Worm (Caenorhabditis elegans): ENCODE data around the gene C33E10.1.

C33E10.1 gene

ce11 chrX:17336354-17336753, 31.3 kb downstream of the C33E10.1 start, which contains the start of gene C53C11.2:
Gene C53C11.2, plus strand, starts transcription at chrX:17336637.
- TF ChIP-seq dve-1 (tag; optimal IDR thresholded peaks at IDR 0.05; ENCODE audit: insufficient read depth) = peak; percentile 23
- no peak for TF ChIP-seq unc-39 (tag; optimal IDR thresholded peaks at IDR 0.05)
- no peak for TF ChIP-seq madf-5 (GFP tag; IDR thresholded peaks at IDR 0.05)
- TF ChIP-seq daf-16 (GFP tag; optimal IDR thresholded peaks at IDR 0.05) = no peak
- peak; percentile 79 for TF ChIP-seq daf-16 (tag; optimal IDR thresholded peaks at IDR 0.05)
- peak; percentile 24 for TF ChIP-seq nhr-28 (tag; optimal IDR thresholded peaks at IDR 0.05)
- TF ChIP-seq pqm-1 (tag; optimal IDR thresholded peaks at IDR 0.05) = peak; percentile 69

ce11 chrX:17338944-17339343, 33.9 kb downstream of the C33E10.1 start:
- TF ChIP-seq lim-7 (GFP tag; IDR thresholded peaks at IDR 0.05) (no peak), nhr-102 (tag; optimal IDR thresholded peaks at IDR 0.05) (no peak), skn-1 (tag; optimal IDR thresholded peaks at IDR 0.05) (no peak), hmg-1.1 (GFP tag; IDR thresholded peaks at IDR 0.05) (no peak), dmd-6 (GFP tag; IDR thresholded peaks at IDR 0.05) (no peak), F49E8.2 (tag; optimal IDR thresholded peaks at IDR 0.05; ENCODE audit: borderline replicate concordance) (no peak), daf-16 (GFP tag; optimal IDR thresholded peaks at IDR 0.05) (no peak), daf-16 (tag; optimal IDR thresholded peaks at IDR 0.05) (no peak), ama-1 (optimal IDR thresholded peaks at IDR 0.05) (no peak), snpc-4 (tag; optimal IDR thresholded peaks at IDR 0.05) (no peak), T20F7.1 (GFP tag; optimal IDR thresholded peaks at IDR 0.05) (no peak), php-3 (GFP tag; IDR thresholded peaks at IDR 0.05) (no peak), egl-43 (GFP tag; IDR thresholded peaks at IDR 0.05) (no peak), zip-11 (GFP tag; IDR thresholded peaks at IDR 0.05) (no peak), zip-2 (tag; optimal IDR thresholded peaks at IDR 0.05) (no peak), mep-1 (tag; optimal IDR thresholded peaks at IDR 0.05) (no peak), dmd-9 (GFP tag; IDR thresholded peaks at IDR 0.05) (no peak), nhr-48 (tag; optimal IDR thresholded peaks at IDR 0.05) (no peak), ztf-7 (tag; optimal IDR thresholded peaks at IDR 0.05) (no peak)

ce11 chrX:17340484-17340883, 35.5 kb downstream of the C33E10.1 start, which contains the start of gene C53C11.1:
Gene C53C11.1, plus strand, starts transcription at chrX:17340784.
- TF ChIP-seq sdz-12 (GFP tag; optimal IDR thresholded peaks at IDR 0.05) (no peak), duxl-1 (tag; optimal IDR thresholded peaks at IDR 0.05; ENCODE audit: poor library complexity) (no peak), egl-27 (tag; optimal IDR thresholded peaks at IDR 0.05) (no peak), lir-3 (tag; optimal IDR thresholded peaks at IDR 0.05) (no peak), nhr-25 (tag; optimal IDR thresholded peaks at IDR 0.05; ENCODE audit: borderline replicate concordance, insufficient read depth) (no peak), dmd-8 (GFP tag; IDR thresholded peaks at IDR 0.05) (no peak), ceh-20 (GFP tag; IDR thresholded peaks at IDR 0.05) (no peak), vab-7 (GFP tag; IDR thresholded peaks at IDR 0.05) (no peak), T26A8.4 (GFP tag; IDR thresholded peaks at IDR 0.05) (no peak), gei-8 (GFP tag; optimal IDR thresholded peaks at IDR 0.05) (no peak), pqm-1 (tag; optimal IDR thresholded peaks at IDR 0.05) (no peak), ces-1 (GFP tag; optimal IDR thresholded peaks at IDR 0.05) (no peak), lin-15B (tag; optimal IDR thresholded peaks at IDR 0.05) (no peak), nhr-42 (GFP tag; IDR thresholded peaks at IDR 0.05) (no peak), unc-62 (GFP tag; optimal IDR thresholded peaks at IDR 0.05 in 1 of 2) (no peak), unc-62 (tag; optimal IDR thresholded peaks at IDR 0.05) (no peak)

ce11 chrX:17349411-17349810, 44.4 kb downstream of the C33E10.1 start:
- no peak for TF ChIP-seq pqm-1 (tag; optimal IDR thresholded peaks at IDR 0.05)
- TF ChIP-seq aha-1 (tag) = peak; percentile 90

All from whole organism, L4 larva.